Fruit fly (Drosophila melanogaster) whole organism, embryonic: ENCODE measurements around the gene CG7627.
A peak's percentile ranks its signal among the peaks of the same experiment; 100 is the strongest.

Source experiments
- Aef1 ChIP-seq: fragments of 200-800 bp; sonication (Bioruptor generic); IDR thresholded peaks from 3 replicates; pipeline ENCODE4 v1.3.6; 2022; ENCODE audit warnings: missing biosample characterization, missing genetic modification characterization
- Atf3 ChIP-seq: fragments of 200-800 bp; sonication (Bioruptor generic); optimal IDR thresholded peaks from 3 replicates; lab custom pipeline; 2016; ENCODE audit warnings: missing biosample characterization, missing genetic modification characterization
- B-H1 ChIP-seq: fragments of 200-800 bp; sonication (Bioruptor generic); IDR thresholded peaks from 3 replicates; pipeline ENCODE4 v1.3.6; 2022; ENCODE audit warnings: missing biosample characterization, missing genetic modification characterization
- BtbVII ChIP-seq: fragments of 200-800 bp; sonication (Bioruptor generic); optimal IDR thresholded peaks from 3 replicates; lab custom pipeline; 2017; ENCODE audit warnings: missing biosample characterization, mild to moderate bottlenecking, missing genetic modification characterization
- CG10274 ChIP-seq: fragments of 200-800 bp; sonication (Bioruptor generic); optimal IDR thresholded peaks from 3 replicates; lab custom pipeline; 2017; ENCODE audit warnings: missing biosample characterization, mild to moderate bottlenecking, missing genetic modification characterization
- CG10431 ChIP-seq: fragments of 200-800 bp; sonication (Bioruptor generic); optimal IDR thresholded peaks from 3 replicates; lab custom pipeline; 2018; ENCODE audit warnings: missing biosample characterization, mild to moderate bottlenecking, missing genetic modification characterization
- CG11695 ChIP-seq: fragments of 200-800 bp; sonication (Bioruptor generic); IDR thresholded peaks from 3 replicates; pipeline ENCODE4 v1.3.6; 2022; ENCODE audit warnings: missing biosample characterization, missing genetic modification characterization
- CG12744 ChIP-seq: fragments of 200-800 bp; sonication (Bioruptor generic); optimal IDR thresholded peaks from 2 replicates; lab custom pipeline; 2016; ENCODE audit warnings: missing biosample characterization, missing genetic modification characterization
- CG13775 ChIP-seq: fragments of 200-800 bp; sonication (Bioruptor generic); optimal IDR thresholded peaks from 3 replicates; lab custom pipeline; 2017; ENCODE audit warnings: missing biosample characterization, mild to moderate bottlenecking, missing genetic modification characterization
- CG17328 ChIP-seq: fragments of 200-800 bp; sonication (Bioruptor generic); IDR thresholded peaks from 2 replicates; pipeline ENCODE4 v1.3.6; 2022; ENCODE audit warnings: missing biosample characterization, missing genetic modification characterization
- CG17802 ChIP-seq: fragments of 200-800 bp; sonication (Bioruptor generic); optimal IDR thresholded peaks from 2 replicates; lab custom pipeline; 2018; ENCODE audit warnings: missing biosample characterization, mild to moderate bottlenecking, missing genetic modification characterization, moderate library complexity
- CG1832 ChIP-seq: fragments of 200-800 bp; sonication (Bioruptor generic); optimal IDR thresholded peaks from 2 replicates; lab custom pipeline; 2017; ENCODE audit warnings: missing biosample characterization, mild to moderate bottlenecking, missing genetic modification characterization, inconsistent platforms
- CG2678 ChIP-seq: fragments of 200-800 bp; sonication (Bioruptor generic); optimal IDR thresholded peaks from 3 replicates; lab custom pipeline; 2019; ENCODE audit warnings: missing biosample characterization, mild to moderate bottlenecking, missing genetic modification characterization, moderate library complexity
- CG3838 ChIP-seq: fragments of 200-800 bp; sonication (Bioruptor generic); optimal IDR thresholded peaks from 3 replicates; lab custom pipeline; 2016; ENCODE audit warnings: missing biosample characterization, missing genetic modification characterization
- CG5180 ChIP-seq: fragments of 200-800 bp; sonication (Bioruptor generic); optimal IDR thresholded peaks from 3 replicates; lab custom pipeline; 2017; ENCODE audit warnings: missing biosample characterization, missing genetic modification characterization, mild to moderate bottlenecking, moderate library complexity, missing genetic modification reagents
- CG9609 ChIP-seq: fragments of 200-800 bp; sonication (Bioruptor generic); optimal IDR thresholded peaks from 3 replicates; lab custom pipeline; 2016; ENCODE audit warnings: missing biosample characterization, missing genetic modification characterization
- CHES-1-like ChIP-seq: fragments of 200-800 bp; sonication (Bioruptor generic); optimal IDR thresholded peaks from 2 replicates; lab custom pipeline; 2016; ENCODE audit warnings: missing biosample characterization, missing genetic modification characterization
- CTCF ChIP-seq: fragments of 200-800 bp; sonication (Bioruptor generic); optimal IDR thresholded peaks from 2 replicates; lab custom pipeline; 2017; ENCODE audit warnings: missing biosample characterization, mild to moderate bottlenecking, missing genetic modification characterization, moderate library complexity
- Dad ChIP-seq: fragments of 200-800 bp; sonication (Bioruptor generic); optimal IDR thresholded peaks from 3 replicates; lab custom pipeline; 2016; ENCODE audit warnings: missing biosample characterization, missing genetic modification characterization
- Ets65A ChIP-seq: fragments of 200-800 bp; sonication (Bioruptor generic); peaks from one replicate; lab custom pipeline; 2016; ENCODE audit warnings: missing biosample characterization, missing genetic modification characterization
- Fer1 ChIP-seq: fragments of 200-800 bp; sonication (Bioruptor generic); optimal IDR thresholded peaks from 2 replicates; lab custom pipeline; 2017; ENCODE audit warnings: missing biosample characterization, mild to moderate bottlenecking, missing genetic modification characterization
- Fer2 ChIP-seq: fragments of 200-800 bp; sonication (Bioruptor generic); optimal IDR thresholded peaks from 2 replicates; lab custom pipeline; 2018; ENCODE audit warnings: missing biosample characterization, mild to moderate bottlenecking, missing genetic modification characterization, moderate library complexity
- Hr3 ChIP-seq: fragments of 200-800 bp; sonication (Bioruptor generic); optimal IDR thresholded peaks from 3 replicates; lab custom pipeline; 2016; ENCODE audit warnings: missing biosample characterization, missing genetic modification characterization
- Med ChIP-seq: fragments of 200-800 bp; sonication (Bioruptor generic); peaks from one replicate; lab custom pipeline; 2016; ENCODE audit warnings: missing biosample characterization, missing genetic modification characterization, mild to moderate bottlenecking, inconsistent platforms, moderate library complexity
- PHDP ChIP-seq: fragments of 200-800 bp; sonication (Bioruptor generic); optimal IDR thresholded peaks from 3 replicates; lab custom pipeline; 2018; ENCODE audit warnings: missing biosample characterization, mild to moderate bottlenecking, missing genetic modification characterization, moderate library complexity
- Rfx ChIP-seq: fragments of 200-800 bp; sonication (Bioruptor generic); IDR thresholded peaks from 2 replicates; pipeline ENCODE4 v1.3.6; 2022; ENCODE audit warnings: missing biosample characterization, missing genetic modification characterization
- Spps ChIP-seq: fragments of 200-800 bp; sonication (Bioruptor generic); optimal IDR thresholded peaks from 2 replicates; lab custom pipeline; 2018; ENCODE audit warnings: missing biosample characterization, mild to moderate bottlenecking, missing genetic modification characterization
- Usf ChIP-seq: fragments of 200-800 bp; sonication (Bioruptor generic); optimal IDR thresholded peaks from 2 replicates; lab custom pipeline; 2017; ENCODE audit warnings: missing genotype, missing biosample characterization, missing genetic modification characterization
- Xbp1 ChIP-seq: fragments of 200-800 bp; sonication (Bioruptor generic); optimal IDR thresholded peaks from 3 replicates; lab custom pipeline; 2016; ENCODE audit warnings: missing biosample characterization, mild to moderate bottlenecking, missing genetic modification characterization
- cad ChIP-seq: fragments of >200 bp; optimal IDR thresholded peaks from 2 replicates; lab custom pipeline; 2017; ENCODE audit warnings: missing biosample characterization, missing genetic modification characterization
- chinmo ChIP-seq: fragments of 200-800 bp; sonication (Bioruptor generic); IDR thresholded peaks from 4 replicates; pipeline ENCODE4 v1.3.6; 2022; ENCODE audit warnings: missing biosample characterization, missing genetic modification characterization; ENCODE audit not compliant: partially characterized antibody
- chm ChIP-seq: fragments of 200-800 bp; sonication (Bioruptor generic); IDR thresholded peaks from 2 replicates; pipeline ENCODE4 v1.3.6; 2022; ENCODE audit warnings: missing biosample characterization, missing genetic modification characterization
- crc ChIP-seq: fragments of 200-800 bp; sonication (Bioruptor generic); optimal IDR thresholded peaks from 2 replicates; lab custom pipeline; 2016; ENCODE audit warnings: missing biosample characterization, missing genetic modification characterization
- dysf ChIP-seq: fragments of 200-800 bp; sonication (Bioruptor generic); IDR thresholded peaks from 3 replicates; pipeline ENCODE4 v1.3.6; 2022; ENCODE audit warnings: missing biosample characterization, missing genetic modification characterization
- eve ChIP-seq, 2 experiments: fragments of >200 bp; optimal IDR thresholded peaks; 2 replicates each; lab custom pipeline; 2017; ENCODE audit warnings: missing biosample characterization in 2 of 2, missing genetic modification characterization in 2 of 2
- ewg ChIP-seq: fragments of 200-800 bp; sonication (Bioruptor generic); optimal IDR thresholded peaks from 3 replicates; lab custom pipeline; 2017; ENCODE audit warnings: mild to moderate bottlenecking, missing biosample characterization, missing genetic modification reagents, missing genetic modification characterization
- fd3F ChIP-seq: fragments of 200-800 bp; sonication (Bioruptor generic); optimal IDR thresholded peaks from 2 replicates; lab custom pipeline; 2018; ENCODE audit warnings: missing biosample characterization, mild to moderate bottlenecking, missing genetic modification characterization, moderate library complexity
- ftz-f1 ChIP-seq: fragments of 200-800 bp; sonication (Bioruptor generic); optimal IDR thresholded peaks from 2 replicates; lab custom pipeline; 2016; ENCODE audit warnings: missing biosample characterization, missing genetic modification characterization
- grau ChIP-seq: fragments of 200-800 bp; optimal IDR thresholded peaks from 3 replicates; lab custom pipeline; 2019; ENCODE audit warnings: missing biosample characterization, mild to moderate bottlenecking, missing genetic modification characterization, moderate library complexity
- ham ChIP-seq: fragments of 200-800 bp; sonication (Bioruptor generic); IDR thresholded peaks from 2 replicates; pipeline ENCODE4 v1.3.6; 2022; ENCODE audit warnings: missing biosample characterization, missing genetic modification characterization
- her ChIP-seq: fragments of 200-800 bp; sonication (Bioruptor generic); optimal IDR thresholded peaks from 2 replicates; lab custom pipeline; 2016; ENCODE audit warnings: missing biosample characterization, missing genetic modification characterization
- lbe ChIP-seq: fragments of 200-800 bp; sonication (Bioruptor generic); optimal IDR thresholded peaks from 2 replicates; lab custom pipeline; 2016; ENCODE audit warnings: missing biosample characterization, mild to moderate bottlenecking, missing genetic modification characterization
- lola ChIP-seq, 3 experiments: fragments of >200 bp in 2 of 3; fragments of 200-800 bp in 1 of 3; sonication (Bioruptor generic) in 1 of 3; optimal IDR thresholded peaks; 2 replicates each; lab custom pipeline; 2017 to 2019; ENCODE audit warnings: missing biosample characterization in 3 of 3, missing genetic modification characterization in 3 of 3, mild to moderate bottlenecking in 1 of 3, moderate library complexity in 1 of 3
- nau ChIP-seq: fragments of 200-800 bp; sonication (Bioruptor generic); optimal IDR thresholded peaks from 3 replicates; lab custom pipeline; 2017; ENCODE audit warnings: missing biosample characterization, mild to moderate bottlenecking, missing genetic modification characterization, missing genetic modification reagents
- onecut ChIP-seq: fragments of 200-800 bp; sonication (Bioruptor generic); IDR thresholded peaks from 2 replicates; pipeline ENCODE4 v1.3.6; 2022; ENCODE audit warnings: missing biosample characterization, missing genetic modification characterization
- scrt ChIP-seq: fragments of 200-800 bp; sonication (Bioruptor generic); optimal IDR thresholded peaks from 2 replicates; lab custom pipeline; 2018; ENCODE audit warnings: missing biosample characterization, mild to moderate bottlenecking, missing genetic modification characterization, moderate library complexity
- tgo ChIP-seq: fragments of 200-800 bp; sonication (Bioruptor generic); IDR thresholded peaks from 3 replicates; pipeline ENCODE4 v1.3.6; 2022; ENCODE audit warnings: missing biosample characterization, missing genetic modification characterization
- tll ChIP-seq, 2 experiments: fragments of 200-800 bp in 1 of 2; fragments of >200 bp in 1 of 2; sonication (Bioruptor generic) in 1 of 2; optimal IDR thresholded peaks; 2 replicates each; lab custom pipeline; 2017 to 2019; ENCODE audit warnings: missing biosample characterization in 2 of 2, missing genetic modification characterization in 2 of 2, mild to moderate bottlenecking in 1 of 2, moderate library complexity in 1 of 2
- tup ChIP-seq: fragments of 200-800 bp; sonication (Bioruptor generic); optimal IDR thresholded peaks from 2 replicates; lab custom pipeline; 2016; ENCODE audit warnings: missing biosample characterization, mild to moderate bottlenecking, missing genetic modification characterization, moderate library complexity
- vfl ChIP-seq: fragments of 200-800 bp; sonication (Bioruptor generic); optimal IDR thresholded peaks from 2 replicates; lab custom pipeline; 2016; ENCODE audit warnings: missing biosample characterization, missing genetic modification characterization

The CG7627 gene

DNA sequence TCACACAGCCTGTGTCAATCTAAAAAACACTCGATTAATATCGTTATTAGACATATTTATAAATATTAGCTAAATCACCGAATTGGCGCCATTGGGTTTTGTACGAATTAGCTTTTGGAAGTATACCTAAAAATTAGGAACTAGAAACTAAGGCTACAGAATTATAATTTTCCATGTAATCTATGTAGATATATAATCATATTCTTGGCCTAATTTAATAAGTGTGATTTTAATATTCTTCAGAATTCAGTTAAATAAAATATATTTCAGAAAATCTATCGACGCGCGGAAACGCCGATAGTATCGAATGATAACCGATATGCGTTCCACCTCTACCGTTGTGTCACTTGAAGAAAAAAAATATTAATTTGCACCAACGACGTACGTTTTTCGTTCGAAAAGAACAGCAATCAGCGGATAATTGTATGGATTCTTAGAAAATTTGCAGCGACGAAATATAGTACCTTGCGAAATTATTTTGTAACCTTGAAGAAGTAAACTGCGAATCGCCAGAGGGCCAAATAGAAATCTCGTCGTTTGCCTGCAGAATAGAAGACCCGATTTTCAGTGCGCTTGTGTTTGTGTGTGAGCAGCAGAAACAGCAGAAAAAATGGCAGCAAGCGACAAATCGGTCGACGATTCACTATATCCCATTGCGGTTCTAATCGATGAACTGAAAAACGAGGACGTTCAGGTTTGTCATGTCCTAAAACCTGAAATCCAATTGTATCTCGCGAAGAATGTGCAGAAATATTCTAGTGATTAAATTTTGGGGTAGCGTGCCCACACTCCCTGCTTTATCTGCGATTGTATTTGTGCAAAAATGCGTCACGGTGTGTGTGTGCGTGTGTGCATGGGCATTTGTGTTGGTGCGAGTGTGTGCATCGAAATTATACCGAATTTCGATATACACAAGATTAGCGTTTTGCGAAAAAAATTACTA lies 3.7 kb upstream of the CG7627 start, which contains the start of gene Pp2A-29B (continued):
- TF ChIP-seq Aef1 (GFP tag; lab: Robert Waterston, UW) = no peak
- TF ChIP-seq lbe = peak; percentile 41
- peak in 1 of 3 experiments; percentile 32 for TF ChIP-seq lola (GFP tag; optimal IDR thresholded peaks at IDR 0.05; lab: Kevin White, UChicago)
- peak; percentile 22 for TF ChIP-seq scrt (GFP tag; lab: Kevin White, UChicago)
- no peak for TF ChIP-seq ewg
- TF ChIP-seq B-H1 (GFP tag; lab: Robert Waterston, UW) = no peak
- TF ChIP-seq Xbp1 (GFP tag; lab: Kevin White, UChicago) = peak; percentile 39
- no peak for TF ChIP-seq tll (GFP tag; optimal IDR thresholded peaks at IDR 0.05; lab: Kevin White, UChicago)
- TF ChIP-seq tgo (GFP tag; lab: Robert Waterston, UW) = no peak
- TF ChIP-seq CG12744 = no peak
- TF ChIP-seq onecut = no peak
- no peak for TF ChIP-seq CG17802 (tag; lab: Kevin White, UChicago)
- no peak for TF ChIP-seq ftz-f1 (GFP tag; lab: Kevin White, UChicago)
- no peak for TF ChIP-seq CG17328
- TF ChIP-seq Med (GFP tag; lab: Kevin White, UChicago) = peak; percentile 57
- TF ChIP-seq Dad (GFP tag; lab: Kevin White, UChicago) = no peak
- TF ChIP-seq Rfx (GFP tag; lab: Robert Waterston, UW) = 0 out of 2 replicates have a peak, but pooled peaks have one; percentile 11
- peak; percentile 40 for TF ChIP-seq CG13775 (GFP tag; lab: Kevin White, UChicago)
- no peak for TF ChIP-seq chm (GFP tag; lab: Robert Waterston, UW)
- no peak for TF ChIP-seq Spps (tag; lab: Kevin White, UChicago)
- TF ChIP-seq Hr3 (GFP tag; lab: Kevin White, UChicago) = peak; percentile 51
- TF ChIP-seq CG1832 = no peak
- TF ChIP-seq CG5180 (GFP tag; lab: Kevin White, UChicago) = no peak
- TF ChIP-seq Atf3 = peak; percentile 0
- TF ChIP-seq CHES-1-like (GFP tag; lab: Kevin White, UChicago) = no peak
- no peak for TF ChIP-seq Ets65A (GFP tag; lab: Kevin White, UChicago)
- TF ChIP-seq grau (tag; lab: Kevin White, UChicago) = peak; percentile 45
- TF ChIP-seq CG10431 (GFP tag; lab: Kevin White, UChicago) = no peak
- TF ChIP-seq cad (GFP tag; lab: Kevin White, UChicago) = no peak
- no peak for TF ChIP-seq Fer1 (GFP tag; lab: Kevin White, UChicago)
- no peak for TF ChIP-seq tup (GFP tag; lab: Kevin White, UChicago)
- no peak for TF ChIP-seq Fer2 (tag; lab: Kevin White, UChicago)
- TF ChIP-seq CG11695 (GFP tag; lab: Robert Waterston, UW) = no peak
- no peak for TF ChIP-seq ham (GFP tag; lab: Robert Waterston, UW)
- no peak for TF ChIP-seq eve (GFP tag; optimal IDR thresholded peaks at IDR 0.05; lab: Kevin White, UChicago)
- no peak for TF ChIP-seq Usf
- TF ChIP-seq vfl (GFP tag; lab: Kevin White, UChicago) = peak; percentile 32
- no peak for TF ChIP-seq crc (GFP tag; lab: Kevin White, UChicago)
- no peak for TF ChIP-seq nau (GFP tag; lab: Kevin White, UChicago)
- peak; percentile 15 for TF ChIP-seq CG2678 (tag; lab: Kevin White, UChicago)
- TF ChIP-seq CG9609 (GFP tag; lab: Kevin White, UChicago) = no peak
- no peak for TF ChIP-seq CG3838 (GFP tag; lab: Kevin White, UChicago)
- no peak for TF ChIP-seq BtbVII (GFP tag; lab: Kevin White, UChicago)
- peak; percentile 21 for TF ChIP-seq CTCF (GFP tag; lab: Kevin White, UChicago)
- TF ChIP-seq PHDP (tag; lab: Kevin White, UChicago) = no peak
- TF ChIP-seq fd3F (GFP tag; lab: Kevin White, UChicago) = no peak
- TF ChIP-seq CG10274 (GFP tag; lab: Kevin White, UChicago) = no peak
- TF ChIP-seq her (GFP tag; lab: Kevin White, UChicago) = no peak
- no peak for TF ChIP-seq dysf (GFP tag; lab: Robert Waterston, UW)
- peak; percentile 93; the same call in 3 of the 4 replicates for TF ChIP-seq chinmo (GFP tag; lab: Robert Waterston, UW)
